Fruit fly (Drosophila melanogaster): ENCODE data around the gene CG8534.
A peak's percentile ranks its signal among the peaks of the same experiment; 100 is the strongest.

CG8534 gene

dm6 chr3R:9762955-9763931 lies 49.3 kb upstream of the CG8534 start, which contains the start of the genes Snap24 and CG8478 (continued):
- TF ChIP-seq CG8290 (GFP tag; optimal IDR thresholded peaks at IDR 0.05) (no peak), CG8290 (tag; optimal IDR thresholded peaks at IDR 0.05) (no peak), gce (GFP tag; IDR thresholded peaks at IDR 0.05) (no peak), Oaz (GFP tag; IDR thresholded peaks at IDR 0.05) (no peak), CG1233 (GFP tag; optimal IDR thresholded peaks at IDR 0.05) (no peak), CG7357 (GFP tag; IDR thresholded peaks at IDR 0.05) (peak; percentile 96), Hr39 (optimal IDR thresholded peaks at IDR 0.05) (no peak), Jarid2 (GFP tag; optimal IDR thresholded peaks at IDR 0.05) (no peak), CG10431 (GFP tag; optimal IDR thresholded peaks at IDR 0.05) (no peak), CG9609 (GFP tag; optimal IDR thresholded peaks at IDR 0.05) (no peak), usp (GFP tag; optimal IDR thresholded peaks at IDR 0.05) (no peak), cwo (GFP tag; optimal IDR thresholded peaks at IDR 0.05) (no peak), CG14965 (GFP tag; optimal IDR thresholded peaks at IDR 0.05; ENCODE audit: borderline replicate concordance) (no peak), CG12659 (GFP tag; optimal IDR thresholded peaks at IDR 0.05) (peak; percentile 26), kah (GFP tag; optimal IDR thresholded peaks at IDR 0.05) (no peak), CG5180 (GFP tag; optimal IDR thresholded peaks at IDR 0.05) (no peak), onecut (GFP tag; IDR thresholded peaks at IDR 0.05) (peak; percentile 31; the same call in 1 of the 2 replicates), dysf (GFP tag; IDR thresholded peaks at IDR 0.05) (no peak), klu (GFP tag; IDR thresholded peaks at IDR 0.05) (no peak), Pdp1 (GFP tag; optimal IDR thresholded peaks at IDR 0.05) (peak in 1 of 2 experiments; percentile 22), dm (GFP tag; optimal IDR thresholded peaks at IDR 0.05) (no peak), CG10366 (GFP tag; IDR thresholded peaks at IDR 0.05) (no peak), Eip74EF (GFP tag; optimal IDR thresholded peaks at IDR 0.05) (no peak), inv (GFP tag; IDR thresholded peaks at IDR 0.05; ENCODE audit: partially characterized antibody) (peak; percentile 72), CG3407 (GFP tag; optimal IDR thresholded peaks at IDR 0.05) (no peak), chinmo (GFP tag; IDR thresholded peaks at IDR 0.05; ENCODE audit: partially characterized antibody) (peak; percentile 74; the same call in 2 of the 4 replicates), CG30020 (tag; optimal IDR thresholded peaks at IDR 0.05) (peak; percentile 84), CG32532 (GFP tag; IDR thresholded peaks at IDR 0.05) (no peak), CG1792 (GFP tag; optimal IDR thresholded peaks at IDR 0.05) (no peak), Bteb2 (GFP tag; optimal IDR thresholded peaks at IDR 0.05) (no peak), dati (GFP tag; IDR thresholded peaks at IDR 0.05) (no peak), CG13424 (tag; optimal IDR thresholded peaks at IDR 0.05) (no peak), al (GFP tag; IDR thresholded peaks at IDR 0.05) (no peak), CG32767 (GFP tag; IDR thresholded peaks at IDR 0.05) (no peak), br (optimal IDR thresholded peaks at IDR 0.05) (no peak), sr (GFP tag; IDR thresholded peaks at IDR 0.05) (no peak), tup (GFP tag; optimal IDR thresholded peaks at IDR 0.05) (no peak), HLH3B (GFP tag; IDR thresholded peaks at IDR 0.05) (no peak), ase (GFP tag; IDR thresholded peaks at IDR 0.05) (no peak), Taf1 (GFP tag; IDR thresholded peaks at IDR 0.05) (no peak), her (GFP tag; optimal IDR thresholded peaks at IDR 0.05) (no peak), CG8765 (GFP tag; IDR thresholded peaks at IDR 0.05) (no peak), danr (GFP tag; IDR thresholded peaks at IDR 0.05) (no peak), sens-2 (GFP tag; IDR thresholded peaks at IDR 0.05) (no peak)

Measured in whole organism, embryonic.